Fruit fly (Drosophila melanogaster) whole organism, pupa: ENCODE data around the gene CG13313.

Experiments
- CG10348 ChIP-seq: fragments of 200-800 bp; sonication (Bioruptor generic); IDR thresholded peaks from 2 replicates; pipeline ENCODE4 v1.3.6; 2022; ENCODE audit warnings: missing biosample characterization, missing genetic modification characterization
- CG12605 ChIP-seq: fragments of 200-800 bp; sonication (Bioruptor generic); IDR thresholded peaks from 2 replicates; pipeline ENCODE4 v1.3.6; 2022; ENCODE audit warnings: missing biosample characterization, missing genetic modification characterization
- CG13204 ChIP-seq: fragments of 200-800 bp; sonication (Bioruptor generic); optimal IDR thresholded peaks from 2 replicates; lab custom pipeline; 2018; ENCODE audit warnings: missing biosample characterization, mild to moderate bottlenecking, missing genetic modification characterization, moderate library complexity
- CG14655 ChIP-seq: fragments of 200-800 bp; sonication (Bioruptor generic); optimal IDR thresholded peaks from 3 replicates; lab custom pipeline; 2017; ENCODE audit warnings: mild to moderate bottlenecking, missing biosample characterization, missing genetic modification reagents, missing genetic modification characterization
- CG15710 ChIP-seq: fragments of 200-800 bp; sonication (Bioruptor generic); optimal IDR thresholded peaks from 2 replicates; lab custom pipeline; 2018; ENCODE audit warnings: missing biosample characterization, mild to moderate bottlenecking, missing genetic modification characterization, moderate library complexity
- CG17806 ChIP-seq: fragments of 200-800 bp; sonication (Bioruptor generic); optimal IDR thresholded peaks from 2 replicates; lab custom pipeline; 2018; ENCODE audit warnings: missing biosample characterization, mild to moderate bottlenecking, missing genetic modification characterization, moderate library complexity
- CG32121 ChIP-seq: fragments of 200-800 bp; sonication (Bioruptor generic); IDR thresholded peaks from 2 replicates; pipeline ENCODE4 v1.3.6; 2022; ENCODE audit warnings: missing biosample characterization, missing genetic modification characterization
- CG34367 ChIP-seq: fragments of 200-800 bp; sonication (Bioruptor generic); optimal IDR thresholded peaks from 2 replicates; lab custom pipeline; 2018; ENCODE audit warnings: missing biosample characterization, mild to moderate bottlenecking, missing genetic modification characterization
- CG4496 ChIP-seq: fragments of 200-800 bp; sonication (Bioruptor generic); IDR thresholded peaks from 3 replicates; pipeline ENCODE4 v1.3.6; 2022; ENCODE audit warnings: missing biosample characterization, missing genetic modification characterization
- CG8159 ChIP-seq: fragments of 200-800 bp; sonication (Bioruptor generic); optimal IDR thresholded peaks from 3 replicates; lab custom pipeline; 2018; ENCODE audit warnings: missing biosample characterization, mild to moderate bottlenecking, missing genetic modification characterization, moderate library complexity
- CG8301 ChIP-seq: fragments of 200-800 bp; sonication (Bioruptor generic); optimal IDR thresholded peaks from 2 replicates; lab custom pipeline; 2018; ENCODE audit warnings: missing biosample characterization, mild to moderate bottlenecking, missing genetic modification characterization
- CG9948 ChIP-seq: fragments of 200-800 bp; sonication (Bioruptor generic); optimal IDR thresholded peaks from 2 replicates; lab custom pipeline; 2018; ENCODE audit warnings: missing biosample characterization, mild to moderate bottlenecking, missing genetic modification characterization, moderate library complexity
- D1 ChIP-seq: fragments of 200-800 bp; sonication (Bioruptor generic); optimal IDR thresholded peaks from 2 replicates; lab custom pipeline; 2018; ENCODE audit warnings: missing biosample characterization, mild to moderate bottlenecking, missing genetic modification characterization, moderate library complexity
- EcR ChIP-seq: fragments of 200-800 bp; sonication (Bioruptor generic); optimal IDR thresholded peaks from 3 replicates; lab custom pipeline; 2019; ENCODE audit warnings: missing biosample characterization, missing genetic modification characterization, mild to moderate bottlenecking, moderate library complexity, missing genetic modification reagents
- Ets98B ChIP-seq: fragments of 200-800 bp; sonication (Bioruptor generic); IDR thresholded peaks from 2 replicates; pipeline ENCODE4 v1.3.6; 2022; ENCODE audit warnings: missing biosample characterization, missing genetic modification characterization
- Pif1A ChIP-seq: fragments of 200-800 bp; sonication (Bioruptor generic); optimal IDR thresholded peaks from 3 replicates; lab custom pipeline; 2016; ENCODE audit warnings: missing biosample characterization, missing genetic modification characterization
- Pif1B ChIP-seq: fragments of 200-800 bp; sonication (Bioruptor generic); optimal IDR thresholded peaks from 3 replicates; lab custom pipeline; 2016; ENCODE audit warnings: missing biosample characterization, missing genetic modification characterization
- Snoo ChIP-seq: fragments of 200-800 bp; sonication (Bioruptor generic); optimal IDR thresholded peaks from 3 replicates; lab custom pipeline; 2017; ENCODE audit warnings: missing biosample characterization, mild to moderate bottlenecking, missing genetic modification characterization, inconsistent platforms
- fd96Ca ChIP-seq: fragments of 200-800 bp; sonication (Bioruptor generic); IDR thresholded peaks from 3 replicates; pipeline ENCODE4 v1.3.6; 2022; ENCODE audit warnings: missing biosample characterization, missing genetic modification characterization
- gl ChIP-seq: fragments of 200-800 bp; sonication (Bioruptor generic); optimal IDR thresholded peaks from 2 replicates; lab custom pipeline; 2018; ENCODE audit warnings: missing biosample characterization, mild to moderate bottlenecking, missing genetic modification characterization
- rn ChIP-seq: fragments of 200-800 bp; sonication (Bioruptor generic); IDR thresholded peaks from 2 replicates; pipeline ENCODE4 v1.3.6; 2022; ENCODE audit warnings: missing biosample characterization, missing genetic modification characterization

Gene CG13313

dm6 chr3L:8982044-8982443 lies 23.4 kb downstream of the CG13313 start:
- TF ChIP-seq Snoo (tag; lab: Kevin White, UChicago) (no peak), CG32121 (no peak), CG14655 (no peak)

DNA sequence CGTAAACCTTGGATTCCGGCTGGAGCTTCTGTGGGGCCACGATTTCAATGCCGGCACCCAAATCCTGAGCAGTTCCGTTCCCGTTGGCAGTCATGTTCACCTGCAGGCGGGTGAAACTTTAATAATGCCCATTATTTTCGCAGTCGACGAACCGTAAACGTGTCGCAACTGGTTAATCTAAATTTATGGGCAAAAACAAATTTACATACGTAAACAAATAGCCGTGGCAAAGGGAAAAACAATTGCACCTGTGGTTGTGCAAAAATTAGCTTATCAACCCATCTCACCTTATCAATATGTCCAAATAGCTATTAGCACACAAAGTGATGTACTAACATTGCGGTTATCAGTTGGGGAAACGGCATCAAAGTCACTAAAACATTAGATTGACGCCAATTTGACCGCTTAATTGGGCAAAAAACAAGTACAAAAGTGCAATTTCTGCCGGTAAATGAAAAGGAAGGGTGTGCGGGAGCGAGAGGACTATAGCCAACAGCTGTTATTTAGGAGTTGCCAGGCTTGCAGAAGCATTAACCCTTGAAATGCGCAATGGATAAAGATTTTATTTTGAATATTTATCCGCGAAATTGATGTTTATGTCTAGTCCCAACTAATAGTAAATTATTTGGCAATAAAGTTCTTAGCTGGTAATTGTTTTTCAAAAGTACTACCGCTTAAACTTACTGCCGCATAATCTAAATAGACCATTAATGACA lies 26.6 kb downstream of the CG13313 start:
- no peak for TF ChIP-seq CG34367 (tag; lab: Kevin White, UChicago)
- peak; percentile 27; the same call in 1 of the 3 replicates for TF ChIP-seq CG4496
- no peak for TF ChIP-seq CG10348 (GFP tag; lab: Robert Waterston, UW)
- no peak for TF ChIP-seq fd96Ca (GFP tag; lab: Robert Waterston, UW)
- TF ChIP-seq, all 21 proteins: peak for 1

DNA sequence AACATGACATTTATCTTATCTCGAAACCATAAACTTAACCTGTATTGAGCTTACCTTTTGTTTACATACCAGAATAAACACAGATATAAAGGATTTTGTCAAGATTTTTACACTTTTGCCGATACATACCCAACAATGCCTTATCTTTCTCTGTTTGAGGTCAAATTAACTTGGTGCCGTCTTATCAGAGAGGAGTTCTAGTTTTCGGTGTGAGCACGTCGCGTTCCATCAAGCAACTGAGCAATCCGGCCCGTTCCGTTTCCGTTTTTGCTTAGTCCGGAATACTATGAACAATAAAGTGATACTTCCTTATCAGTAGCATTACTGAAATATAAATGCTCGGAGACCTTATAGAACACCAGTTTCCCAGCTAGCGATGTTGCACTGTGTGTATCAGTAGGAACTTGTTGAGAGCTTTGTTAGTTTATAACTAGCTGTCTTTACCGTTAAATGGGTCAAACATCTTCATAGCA lies 27.2 kb downstream of the CG13313 start, which contains the start of gene Galk:
TSS of gene Galk (minus strand) at position 244 of the 473 bp plus-strand sequence.
- no peak for TF ChIP-seq rn
- no peak for TF ChIP-seq D1 (tag; lab: Kevin White, UChicago)
- TF ChIP-seq CG32121: peak; percentile 8; the same call in 1 of the 2 replicates
- TF ChIP-seq Ets98B: peak; percentile 21; the same call in 1 of the 2 replicates
- no peak for TF ChIP-seq CG10348 (GFP tag; lab: Robert Waterston, UW)
- no peak for TF ChIP-seq CG13204 (GFP tag; lab: Kevin White, UChicago)
- 0 out of 3 replicates have a peak, but pooled peaks have one; percentile 18 for TF ChIP-seq CG4496
- TF ChIP-seq CG17806: no peak
- TF ChIP-seq CG12605 (GFP tag; lab: Robert Waterston, UW): no peak
- peak; percentile 52; the same call in 1 of the 3 replicates for TF ChIP-seq fd96Ca (GFP tag; lab: Robert Waterston, UW)
- no peak for TF ChIP-seq Pif1A (GFP tag; lab: Kevin White, UChicago)
- no peak for TF ChIP-seq CG14655
- TF ChIP-seq Pif1B: no peak
- no peak for TF ChIP-seq gl (tag; lab: Kevin White, UChicago)
- TF ChIP-seq CG15710 (tag; lab: Kevin White, UChicago): no peak
- TF ChIP-seq EcR (GFP tag; lab: Kevin White, UChicago): peak; percentile 26
- TF ChIP-seq CG8301 (tag; lab: Kevin White, UChicago): no peak
- no peak for TF ChIP-seq CG8159 (tag; lab: Kevin White, UChicago)
- TF ChIP-seq Snoo (tag; lab: Kevin White, UChicago): no peak
- no peak for TF ChIP-seq CG9948 (tag; lab: Kevin White, UChicago)
- TF ChIP-seq, all 21 proteins: peak for 5

DNA sequence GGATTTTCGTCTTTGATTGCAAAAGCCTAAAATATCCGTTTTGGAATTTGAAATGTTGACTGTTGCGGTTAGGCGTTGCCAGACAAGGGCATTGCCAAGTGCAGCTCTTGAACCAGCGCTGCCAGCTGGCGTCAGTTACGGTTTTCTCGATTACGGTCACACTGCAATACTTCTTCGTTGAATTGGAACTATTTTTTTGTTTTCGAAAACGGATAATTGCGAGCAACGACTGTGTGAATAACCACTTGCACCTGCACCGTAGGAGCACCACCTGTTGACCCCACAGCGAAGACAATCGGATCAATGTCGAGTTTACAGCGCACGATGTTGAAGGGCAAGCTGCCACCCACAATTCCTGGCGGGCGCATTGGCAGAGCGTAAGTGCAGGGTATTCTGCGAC lies 27.9 kb downstream of the CG13313 start, which contains the start of gene CG5068:
TSS of gene CG5068 (plus strand) at position 129 of the 400 bp plus-strand sequence.
- TF ChIP-seq Pif1B: no peak
- no peak for TF ChIP-seq CG34367 (tag; lab: Kevin White, UChicago)
- TF ChIP-seq CG8159 (tag; lab: Kevin White, UChicago): no peak
- TF ChIP-seq CG15710 (tag; lab: Kevin White, UChicago): no peak
- no peak for TF ChIP-seq CG8301 (tag; lab: Kevin White, UChicago)
- no peak for TF ChIP-seq CG4496
- TF ChIP-seq gl (tag; lab: Kevin White, UChicago): no peak
- TF ChIP-seq CG14655: no peak
- no peak for TF ChIP-seq CG32121
- TF ChIP-seq EcR (GFP tag; lab: Kevin White, UChicago): no peak
- TF ChIP-seq, all 21 proteins: peak for 0

- no peak for TF ChIP-seq CG15710 (tag; lab: Kevin White, UChicago)
- TF ChIP-seq fd96Ca (GFP tag; lab: Robert Waterston, UW): no peak
- no peak for TF ChIP-seq Ets98B
- TF ChIP-seq CG13204 (GFP tag; lab: Kevin White, UChicago): no peak
Measured at dm6 chr3L:8990128-8990527, 31.5 kb downstream of the CG13313 start, which contains the start of gene CG5280. CG5280 (minus strand) TSS chr3L:8990228.

DNA sequence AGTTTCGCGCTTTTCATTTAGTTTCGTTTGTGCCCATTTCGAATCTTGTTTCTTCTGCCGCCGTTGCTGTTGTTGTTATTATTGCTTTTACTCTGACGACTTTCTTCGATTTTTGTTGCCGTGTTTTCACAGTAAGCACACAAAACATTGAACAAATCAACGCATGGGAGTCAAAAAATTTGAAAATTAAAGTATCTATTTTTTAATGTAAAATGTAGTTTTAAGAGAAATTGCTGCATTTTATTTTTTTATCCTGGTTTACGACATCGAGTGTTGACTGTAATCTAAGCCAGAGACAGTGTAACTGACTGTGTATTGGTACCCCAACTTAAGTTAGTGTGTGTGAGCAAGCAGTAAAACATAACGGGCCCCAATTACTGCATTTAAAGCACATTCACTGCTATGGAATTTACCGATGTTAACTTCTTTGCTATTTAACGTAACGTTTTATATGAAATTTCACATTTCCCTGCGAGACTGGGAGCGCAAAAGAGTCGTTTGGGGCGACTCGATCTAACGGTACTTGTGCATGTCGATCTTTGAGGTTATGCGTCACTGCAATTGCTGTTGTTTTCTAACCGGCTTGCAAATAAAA lies 37.6 kb downstream of the CG13313 start:
- peak; percentile 79; the same call in 2 of the 3 replicates for TF ChIP-seq fd96Ca (GFP tag; lab: Robert Waterston, UW)
- TF ChIP-seq CG15710 (tag; lab: Kevin White, UChicago): peak; percentile 58
- TF ChIP-seq CG4496: peak; percentile 94
- peak; percentile 92 for TF ChIP-seq CG12605 (GFP tag; lab: Robert Waterston, UW)
- peak; percentile 95 for TF ChIP-seq CG32121
- no peak for TF ChIP-seq Pif1B
- TF ChIP-seq rn: peak; percentile 79
- TF ChIP-seq gl (tag; lab: Kevin White, UChicago): no peak
- peak; percentile 58 for TF ChIP-seq CG9948 (tag; lab: Kevin White, UChicago)
- no peak for TF ChIP-seq CG14655
- no peak for TF ChIP-seq EcR (GFP tag; lab: Kevin White, UChicago)
- peak; percentile 67 for TF ChIP-seq CG10348 (GFP tag; lab: Robert Waterston, UW)
- no peak for TF ChIP-seq D1 (tag; lab: Kevin White, UChicago)
- TF ChIP-seq Ets98B: peak; percentile 97
- peak; percentile 92 for TF ChIP-seq CG8301 (tag; lab: Kevin White, UChicago)
- TF ChIP-seq CG8159 (tag; lab: Kevin White, UChicago): no peak
- peak; percentile 31 for TF ChIP-seq CG34367 (tag; lab: Kevin White, UChicago)
- TF ChIP-seq CG13204 (GFP tag; lab: Kevin White, UChicago): no peak
- TF ChIP-seq CG17806: peak; percentile 74
- TF ChIP-seq Snoo (tag; lab: Kevin White, UChicago): peak; percentile 79
- TF ChIP-seq Pif1A (GFP tag; lab: Kevin White, UChicago): no peak
- TF ChIP-seq, all 21 proteins: peak for 13
